Fruit fly (Drosophila melanogaster) S2 (cell line): ENCODE results near the gene Top2.

Source experiments
- CG8478 ChIP-seq: fragments of >200 bp; optimal IDR thresholded peaks from 2 replicates; lab custom pipeline; 2018
- CTCF ChIP-seq, 2 experiments: fragments of >200 bp; optimal IDR thresholded peaks; 2 replicates each; lab custom pipeline; 2018

The Top2 gene

dm6 chr2L:19463405-19463804 is 10.1 kb upstream of the Top2 start:
- TF ChIP-seq CTCF (optimal IDR thresholded peaks at IDR 0.05; lab: Kevin White, UChicago) (no peak), CG8478 (lab: Kevin White, UChicago) (no peak)

- TF ChIP-seq CG8478 (lab: Kevin White, UChicago), result no peak
- no peak for TF ChIP-seq CTCF (optimal IDR thresholded peaks at IDR 0.05; lab: Kevin White, UChicago)
Observed at dm6 chr2L:19462898-19463297, 9.6 kb upstream of the Top2 start.

- TF ChIP-seq CG8478 (lab: Kevin White, UChicago) (no peak), CTCF (optimal IDR thresholded peaks at IDR 0.05; lab: Kevin White, UChicago) (no peak)
Observed at dm6 chr2L:19459404-19459803, 6.1 kb upstream of the Top2 start.

dm6 chr2L:19457890-19458580 is 4.7 kb upstream of the Top2 start:
- TF ChIP-seq CTCF (optimal IDR thresholded peaks at IDR 0.05; lab: Kevin White, UChicago), result no peak
- TF ChIP-seq CG8478 (lab: Kevin White, UChicago), result no peak

dm6 chr2L:19455723-19456122 is 2.4 kb upstream of the Top2 start:
- TF ChIP-seq CTCF (optimal IDR thresholded peaks at IDR 0.05; lab: Kevin White, UChicago) (no peak), CG8478 (lab: Kevin White, UChicago) (no peak)

- TF ChIP-seq CTCF (optimal IDR thresholded peaks at IDR 0.05; lab: Kevin White, UChicago), result no peak
Observed at dm6 chr2L:19455209-19455608, 1.9 kb upstream of the Top2 start.

- TF ChIP-seq CTCF (optimal IDR thresholded peaks at IDR 0.05; lab: Kevin White, UChicago) (no peak), CG8478 (lab: Kevin White, UChicago) (no peak)
Observed at dm6 chr2L:19454070-19454751, 921 bp upstream of the Top2 start, which contains the start of gene CG10026. CG10026 (plus strand) TSS chr2L:19454256.

dm6 chr2L:19452535-19453317 is 564 bp downstream of the Top2 start:
- no peak for TF ChIP-seq CG8478 (lab: Kevin White, UChicago)
- TF ChIP-seq CTCF (optimal IDR thresholded peaks at IDR 0.05; lab: Kevin White, UChicago), result no peak

dm6 chr2L:19444734-19445140 is 8.6 kb downstream of the Top2 start, which contains the start of gene Hs2st:
Hs2st (minus strand) TSS chr2L:19444750.
- TF ChIP-seq CTCF (optimal IDR thresholded peaks at IDR 0.05; lab: Kevin White, UChicago) (no peak), CG8478 (lab: Kevin White, UChicago) (no peak)

- TF ChIP-seq CTCF (optimal IDR thresholded peaks at IDR 0.05; lab: Kevin White, UChicago), result no peak
- no peak for TF ChIP-seq CG8478 (lab: Kevin White, UChicago)
Observed at dm6 chr2L:19442627-19443026, 10.7 kb downstream of the Top2 start, which contains the start of gene CG10237. CG10237 (minus strand) TSS chr2L:19442727.

dm6 chr2L:19441791-19442190 is 11.5 kb downstream of the Top2 start, which contains the start of gene RanGAP:
RanGAP (plus strand) TSS chr2L:19441959.
- TF ChIP-seq CG8478 (lab: Kevin White, UChicago), result no peak
- no peak for TF ChIP-seq CTCF (optimal IDR thresholded peaks at IDR 0.05; lab: Kevin White, UChicago)

- no peak for TF ChIP-seq CTCF (optimal IDR thresholded peaks at IDR 0.05; lab: Kevin White, UChicago)
- no peak for TF ChIP-seq CG8478 (lab: Kevin White, UChicago)
Observed at dm6 chr2L:19441339-19441738, 12.0 kb downstream of the Top2 start.

dm6 chr2L:19440732-19441131 is 12.6 kb downstream of the Top2 start:
- no peak for TF ChIP-seq CG8478 (lab: Kevin White, UChicago)
- no peak for TF ChIP-seq CTCF (optimal IDR thresholded peaks at IDR 0.05; lab: Kevin White, UChicago)

- TF ChIP-seq CTCF (optimal IDR thresholded peaks at IDR 0.05; lab: Kevin White, UChicago), result no peak
- no peak for TF ChIP-seq CG8478 (lab: Kevin White, UChicago)
Observed at dm6 chr2L:19440285-19440684, 13.0 kb downstream of the Top2 start.
